Worm (Caenorhabditis elegans) whole organism, early embryonic: ENCODE data around the gene lury-1.

ENCODE experiments used
- B0310.2 ChIP-seq: sonication (generic microtip); optimal IDR thresholded peaks from 2 replicates; lab custom pipeline; 2016; ENCODE audit warnings: mild to moderate bottlenecking, missing genetic modification characterization, missing compliant biosample characterization
- F13C5.2 ChIP-seq: sonication (generic microtip); optimal IDR thresholded peaks from 2 replicates; lab custom pipeline; 2017; ENCODE audit warnings: mild to moderate bottlenecking, missing genetic modification characterization, inconsistent platforms, missing compliant biosample characterization
- aly-1 ChIP-seq: sonication (generic microtip); optimal IDR thresholded peaks from 2 replicates; lab custom pipeline; 2016; ENCODE audit warnings: missing genetic modification characterization, missing compliant biosample characterization
- ama-1 ChIP-seq: fragments of 150-350 bp; optimal IDR thresholded peaks from 2 replicates; lab custom pipeline; 2014
- ceh-13 ChIP-seq: fragments of 200-800 bp; sonication (Bioruptor generic); optimal IDR thresholded peaks from 2 replicates; lab custom pipeline; 2018; ENCODE audit warnings: mild to moderate bottlenecking, missing genetic modification characterization, missing compliant biosample characterization
- ceh-36 ChIP-seq: sonication (generic microtip); optimal IDR thresholded peaks from 2 replicates; lab custom pipeline; 2016; ENCODE audit warnings: missing genetic modification characterization, inconsistent platforms, missing compliant biosample characterization
- ets-7 ChIP-seq: sonication (generic microtip); optimal IDR thresholded peaks from 2 replicates; lab custom pipeline; 2016; ENCODE audit warnings: missing genotype, missing genetic modification characterization, missing compliant biosample characterization
- flt-1 ChIP-seq: fragments of 200-800 bp; sonication (Bioruptor generic); IDR thresholded peaks from 2 replicates; pipeline ENCODE4 v1.3.6; 2022; ENCODE audit warnings: missing genetic modification characterization, missing compliant biosample characterization
- hmbx-1 ChIP-seq: sonication (generic microtip); optimal IDR thresholded peaks from 2 replicates; lab custom pipeline; 2016; ENCODE audit warnings: mild to moderate bottlenecking, missing genetic modification characterization, missing compliant biosample characterization
- hmg-4 ChIP-seq: fragments of 200-800 bp; sonication (Bioruptor generic); optimal IDR thresholded peaks from 2 replicates; lab custom pipeline; 2018; ENCODE audit warnings: mild to moderate bottlenecking, missing genetic modification characterization, missing compliant biosample characterization
- hnd-1 ChIP-seq: sonication (generic microtip); optimal IDR thresholded peaks from 2 replicates; lab custom pipeline; 2016; ENCODE audit warnings: missing genetic modification characterization, missing compliant biosample characterization
- pes-1 ChIP-seq: fragments of 200-800 bp; sonication (Bioruptor generic); IDR thresholded peaks from 2 replicates; pipeline ENCODE4 v1.3.6; 2022; ENCODE audit warnings: missing genetic modification reagents, missing genetic modification characterization, missing compliant biosample characterization
- scrt-1 ChIP-seq: fragments of 200-800 bp; sonication (Bioruptor generic); IDR thresholded peaks from 2 replicates; pipeline ENCODE4 v1.3.6; 2022; ENCODE audit warnings: missing genetic modification characterization, missing compliant biosample characterization
- sea-1 ChIP-seq: fragments of 200-800 bp; sonication (Bioruptor generic); conservative IDR thresholded peaks from 2 replicates; pipeline ENCODE4 v1.3.6; 2022; ENCODE audit warnings: missing genetic modification characterization, missing compliant biosample characterization
- tbx-11 ChIP-seq: fragments of 200-800 bp; sonication (Bioruptor generic); IDR thresholded peaks from 2 replicates; pipeline ENCODE4 v1.3.6; 2022; ENCODE audit warnings: missing genetic modification characterization, missing compliant biosample characterization
- tbx-37 ChIP-seq: fragments of 200-800 bp; sonication (Bioruptor generic); conservative IDR thresholded peaks from 2 replicates; pipeline ENCODE4 v1.3.6; 2022; ENCODE audit warnings: missing genetic modification reagents, missing genetic modification characterization, missing compliant biosample characterization
- tra-4 ChIP-seq: sonication (generic microtip); optimal IDR thresholded peaks from 2 replicates; lab custom pipeline; 2017; ENCODE audit warnings: missing genetic modification characterization, missing compliant biosample characterization

The lury-1 gene

ce11 chrIII:12151100-12151499, 35.1 kb upstream of the lury-1 start:
- TF ChIP-seq F13C5.2 (tag; lab: Kevin White, UChicago) = no peak
- TF ChIP-seq ama-1 = no peak
- no peak for TF ChIP-seq tbx-11
- no peak for TF ChIP-seq aly-1
- TF ChIP-seq hnd-1 (tag; lab: Kevin White, UChicago) = no peak
- TF ChIP-seq scrt-1 (GFP tag; lab: Robert Waterston, UW) = no peak
- no peak for TF ChIP-seq B0310.2 (tag; lab: Kevin White, UChicago)
- no peak for TF ChIP-seq hmbx-1 (tag; lab: Kevin White, UChicago)
- TF ChIP-seq ets-7 = no peak
- TF ChIP-seq hmg-4 (GFP tag; lab: Kevin White, UChicago) = no peak
- no peak for TF ChIP-seq ceh-36 (tag; lab: Kevin White, UChicago)
- TF ChIP-seq tbx-37 (GFP tag; lab: Robert Waterston, UW) = no peak
- TF ChIP-seq flt-1 (GFP tag; lab: Robert Waterston, UW) = no peak

- no peak for TF ChIP-seq scrt-1 (GFP tag; lab: Robert Waterston, UW)
- TF ChIP-seq F13C5.2 (tag; lab: Kevin White, UChicago) = peak; percentile 5
- TF ChIP-seq ceh-13 (GFP tag; lab: Kevin White, UChicago) = no peak
- no peak for TF ChIP-seq B0310.2 (tag; lab: Kevin White, UChicago)
- TF ChIP-seq hnd-1 (tag; lab: Kevin White, UChicago) = no peak
These were observed 34.1 kb upstream of the lury-1 start for ce11 chrIII:12152157-12152556.

DNA sequence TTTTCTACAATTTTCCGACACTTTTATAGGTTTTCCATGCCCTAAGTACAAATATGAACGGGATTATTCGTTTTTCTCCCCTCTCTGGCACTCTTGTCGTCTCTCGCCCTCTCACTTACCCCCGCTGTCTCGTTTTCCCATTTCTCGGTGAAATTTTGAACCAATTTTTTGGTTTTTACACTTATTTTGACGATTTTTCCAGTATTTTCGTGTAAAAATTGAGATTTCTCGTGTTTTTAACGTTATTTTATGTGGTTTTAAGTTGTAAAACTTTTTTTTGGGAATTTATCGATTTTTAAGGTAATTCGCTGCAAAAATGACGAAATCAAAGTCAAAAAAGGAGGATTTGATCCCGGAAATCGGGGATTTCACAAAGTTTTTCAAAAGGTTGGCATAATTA, 33.6 kb upstream of the lury-1 start, which contains the start of gene Y75B8A.7:
Y75B8A.7 (plus strand) TSS at position 301 of the 400 bp plus-strand sequence.
- no peak for TF ChIP-seq ama-1
- no peak for TF ChIP-seq hnd-1 (tag; lab: Kevin White, UChicago)
- TF ChIP-seq hmg-4 (GFP tag; lab: Kevin White, UChicago) = no peak

- TF ChIP-seq F13C5.2 (tag; lab: Kevin White, UChicago) (no peak), tbx-37 (GFP tag; lab: Robert Waterston, UW) (no peak), ama-1 (no peak), B0310.2 (tag; lab: Kevin White, UChicago) (no peak), pes-1 (no peak), flt-1 (GFP tag; lab: Robert Waterston, UW) (no peak), aly-1 (no peak), ets-7 (no peak), hmbx-1 (tag; lab: Kevin White, UChicago) (no peak), scrt-1 (GFP tag; lab: Robert Waterston, UW) (no peak), hnd-1 (tag; lab: Kevin White, UChicago) (no peak), tbx-11 (no peak), hmg-4 (GFP tag; lab: Kevin White, UChicago) (no peak), tra-4 (no peak), ceh-13 (GFP tag; lab: Kevin White, UChicago) (no peak), ceh-36 (tag; lab: Kevin White, UChicago) (no peak)
These were observed 32.7 kb upstream of the lury-1 start for ce11 chrIII:12153514-12153913.

DNA sequence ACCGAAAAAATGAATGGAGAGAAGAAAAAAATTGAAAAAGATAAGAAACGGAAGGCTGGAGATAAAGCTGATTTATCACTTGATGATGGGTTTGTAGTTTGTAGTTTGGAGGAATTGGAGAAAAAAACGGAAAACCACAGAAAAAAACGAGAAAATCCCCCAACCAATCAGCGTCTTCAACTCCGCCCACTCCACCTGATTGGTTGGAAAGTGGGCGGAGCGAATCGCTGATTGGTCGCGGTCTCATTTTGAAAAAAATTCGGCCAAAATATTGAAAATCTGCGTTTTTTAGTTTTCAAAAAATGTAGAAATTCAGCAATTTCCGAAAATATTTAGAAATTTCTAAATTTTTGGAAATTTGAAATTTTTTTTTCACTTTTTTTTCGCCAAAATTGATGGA, 30.5 kb upstream of the lury-1 start:
- no peak for TF ChIP-seq scrt-1 (GFP tag; lab: Robert Waterston, UW)
- no peak for TF ChIP-seq hmbx-1 (tag; lab: Kevin White, UChicago)
- no peak for TF ChIP-seq aly-1
- no peak for TF ChIP-seq ceh-36 (tag; lab: Kevin White, UChicago)
- TF ChIP-seq ama-1 = no peak
- TF ChIP-seq tbx-37 (GFP tag; lab: Robert Waterston, UW) = no peak
- TF ChIP-seq hnd-1 (tag; lab: Kevin White, UChicago) = no peak
- TF ChIP-seq tbx-11 = no peak
- TF ChIP-seq ceh-13 (GFP tag; lab: Kevin White, UChicago) = no peak
- TF ChIP-seq B0310.2 (tag; lab: Kevin White, UChicago) = no peak
- no peak for TF ChIP-seq ets-7
- TF ChIP-seq hmg-4 (GFP tag; lab: Kevin White, UChicago) = no peak
- TF ChIP-seq flt-1 (GFP tag; lab: Robert Waterston, UW) = no peak
- TF ChIP-seq pes-1 = no peak
- TF ChIP-seq tra-4 = no peak

DNA sequence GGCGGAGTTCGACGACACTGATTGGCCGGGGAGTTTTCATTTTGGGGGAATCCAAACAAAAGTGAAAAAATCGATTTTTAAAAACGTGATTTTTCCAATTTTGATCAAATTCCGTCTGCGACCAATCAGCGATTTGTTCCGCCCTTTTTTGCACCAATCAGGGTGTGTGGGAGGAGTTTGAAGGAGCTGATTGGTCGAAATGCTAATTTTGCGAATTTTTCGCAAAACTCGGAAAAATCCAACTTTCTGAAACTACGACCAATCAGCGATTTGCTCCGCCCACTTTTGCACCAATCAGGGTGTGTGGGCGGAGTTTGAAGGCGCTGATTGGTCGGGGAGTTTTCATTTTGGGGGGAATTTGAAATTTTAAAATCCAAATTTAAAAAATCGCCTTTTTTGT, 29.6 kb upstream of the lury-1 start:
- TF ChIP-seq hnd-1 (tag; lab: Kevin White, UChicago) = no peak
- TF ChIP-seq ceh-13 (GFP tag; lab: Kevin White, UChicago) = no peak
- TF ChIP-seq F13C5.2 (tag; lab: Kevin White, UChicago) = no peak
- no peak for TF ChIP-seq aly-1
- no peak for TF ChIP-seq B0310.2 (tag; lab: Kevin White, UChicago)
- no peak for TF ChIP-seq flt-1 (GFP tag; lab: Robert Waterston, UW)
- no peak for TF ChIP-seq sea-1 (GFP tag; lab: Robert Waterston, UW)
- no peak for TF ChIP-seq scrt-1 (GFP tag; lab: Robert Waterston, UW)
- no peak for TF ChIP-seq tra-4

ce11 chrIII:12157576-12157975, 28.6 kb upstream of the lury-1 start:
- no peak for TF ChIP-seq sea-1 (GFP tag; lab: Robert Waterston, UW)
- TF ChIP-seq tbx-11 = no peak
- no peak for TF ChIP-seq tbx-37 (GFP tag; lab: Robert Waterston, UW)
- no peak for TF ChIP-seq hmbx-1 (tag; lab: Kevin White, UChicago)

DNA sequence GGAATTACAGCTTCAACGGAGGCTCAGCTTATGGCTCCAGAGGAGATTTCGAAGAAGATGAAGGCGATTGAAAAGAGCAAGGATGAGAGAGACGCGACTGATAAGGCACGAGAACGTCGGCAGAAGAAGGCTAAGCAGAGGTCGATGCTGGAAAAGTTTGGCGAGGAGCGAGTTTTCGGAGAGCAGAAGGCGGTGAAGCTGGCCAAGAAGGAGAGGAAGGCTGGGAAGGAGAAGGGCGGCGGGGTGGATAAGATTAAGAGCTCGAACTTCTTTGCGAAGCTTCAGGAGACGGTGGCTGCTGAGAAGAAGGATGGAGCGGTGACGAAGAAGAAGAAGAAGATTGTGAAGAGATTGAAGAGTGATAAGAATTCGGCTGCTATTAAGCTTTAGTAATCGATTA, 27.0 kb upstream of the lury-1 start:
- TF ChIP-seq scrt-1 (GFP tag; lab: Robert Waterston, UW) = 0 out of 2 replicates have a peak, but pooled peaks have one; percentile 26
- TF ChIP-seq hnd-1 (tag; lab: Kevin White, UChicago) = no peak

DNA sequence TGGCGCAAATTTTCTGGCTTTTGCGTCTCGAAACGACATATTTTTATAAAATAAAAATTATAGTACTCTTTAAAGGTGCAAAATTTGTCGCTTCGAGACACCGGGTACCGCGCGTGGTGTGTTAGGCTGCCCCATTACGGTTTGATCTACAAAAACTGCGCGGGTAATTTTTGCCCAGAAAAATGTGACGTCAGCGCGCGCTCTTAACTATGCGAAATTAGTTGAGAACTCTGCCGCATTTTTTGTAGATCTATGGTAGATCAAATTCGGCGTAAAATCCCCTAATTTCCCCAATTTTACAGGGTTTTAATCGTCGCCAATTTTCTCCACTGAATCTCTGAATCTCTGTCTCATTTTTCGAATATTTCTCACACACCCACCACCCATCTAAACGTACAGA, 25.8 kb upstream of the lury-1 start, which contains the start of gene Y75B8A.8:
Y75B8A.8 (plus strand) TSS at position 301 of the 400 bp plus-strand sequence.
- no peak for TF ChIP-seq ceh-36 (tag; lab: Kevin White, UChicago)
- TF ChIP-seq aly-1 = no peak
- no peak for TF ChIP-seq flt-1 (GFP tag; lab: Robert Waterston, UW)
- no peak for TF ChIP-seq tra-4
- no peak for TF ChIP-seq ceh-13 (GFP tag; lab: Kevin White, UChicago)
- no peak for TF ChIP-seq tbx-37 (GFP tag; lab: Robert Waterston, UW)
- TF ChIP-seq hnd-1 (tag; lab: Kevin White, UChicago) = no peak
- TF ChIP-seq tbx-11 = no peak
- TF ChIP-seq hmg-4 (GFP tag; lab: Kevin White, UChicago) = no peak
- no peak for TF ChIP-seq sea-1 (GFP tag; lab: Robert Waterston, UW)
- TF ChIP-seq ets-7 = no peak
- TF ChIP-seq scrt-1 (GFP tag; lab: Robert Waterston, UW) = no peak
- no peak for TF ChIP-seq B0310.2 (tag; lab: Kevin White, UChicago)
- no peak for TF ChIP-seq pes-1
- no peak for TF ChIP-seq ama-1
- no peak for TF ChIP-seq hmbx-1 (tag; lab: Kevin White, UChicago)
- no peak for TF ChIP-seq F13C5.2 (tag; lab: Kevin White, UChicago)
